Worm (Caenorhabditis elegans) whole organism, L2 larva: Measurements from ENCODE around the gene ZK1098.3.

ENCODE experiments used
- Y55F3AM.14 ChIP-seq: fragments of 200-800 bp; sonication (Bioruptor generic); optimal IDR thresholded peaks from 2 replicates; lab custom pipeline; 2018; ENCODE audit warnings: mild to moderate bottlenecking, missing genetic modification characterization, missing compliant biosample characterization
- ZK546.5 ChIP-seq: sonication (generic microtip); optimal IDR thresholded peaks from 2 replicates; lab custom pipeline; 2017; ENCODE audit warnings: missing biosample characterization, missing genetic modification characterization
- alr-1 ChIP-seq: fragments of 150-350 bp; optimal IDR thresholded peaks from 2 replicates; lab custom pipeline; 2014; ENCODE audit warnings: missing biosample characterization, missing genetic modification characterization
- aly-2 ChIP-seq: fragments of 150-350 bp; optimal IDR thresholded peaks from 2 replicates; lab custom pipeline; 2014; ENCODE audit warnings: missing biosample characterization, missing genetic modification characterization
- ceh-16 ChIP-seq: fragments of 150-350 bp; optimal IDR thresholded peaks from 2 replicates; lab custom pipeline; 2014; ENCODE audit warnings: missing biosample characterization, missing genetic modification characterization
- ceh-82 ChIP-seq: fragments of 150-350 bp; optimal IDR thresholded peaks from 2 replicates; lab custom pipeline; 2014; ENCODE audit warnings: missing biosample characterization, missing genetic modification characterization
- crh-2 ChIP-seq: sonication (generic microtip); optimal IDR thresholded peaks from 2 replicates; lab custom pipeline; 2017; ENCODE audit warnings: missing biosample characterization, missing genetic modification characterization
- dmd-4 ChIP-seq: sonication (generic microtip); optimal IDR thresholded peaks from 2 replicates; lab custom pipeline; 2017; ENCODE audit warnings: missing biosample characterization, missing genetic modification characterization
- elt-1 ChIP-seq: fragments of 150-350 bp; optimal IDR thresholded peaks from 2 replicates; lab custom pipeline; 2014; ENCODE audit warnings: missing biosample characterization, missing genetic modification characterization
- fos-1 ChIP-seq: fragments of 150-350 bp; optimal IDR thresholded peaks from 2 replicates; lab custom pipeline; 2014; ENCODE audit warnings: missing biosample characterization, missing genetic modification characterization
- gmeb-1 ChIP-seq: fragments of 150-350 bp; optimal IDR thresholded peaks from 2 replicates; lab custom pipeline; 2014; ENCODE audit warnings: missing biosample characterization, missing genetic modification characterization
- lin-11 ChIP-seq: fragments of 150-350 bp; sonication (generic microtip); optimal IDR thresholded peaks from 2 replicates; lab custom pipeline; 2014; ENCODE audit warnings: missing biosample characterization, missing genetic modification characterization, inconsistent platforms, mixed read lengths
- lin-13 ChIP-seq: fragments of 150-350 bp; optimal IDR thresholded peaks from 2 replicates; lab custom pipeline; 2014; ENCODE audit warnings: missing biosample characterization, missing genetic modification reagents, missing genetic modification characterization
- lin-39 ChIP-seq: fragments of 150-350 bp; optimal IDR thresholded peaks from 2 replicates; lab custom pipeline; 2014; ENCODE audit warnings: missing biosample characterization, missing genetic modification reagents, missing genetic modification characterization
- lsy-2 ChIP-seq, 2 experiments: fragments of 150-350 bp in 1 of 2; sonication (generic microtip) in 1 of 2; optimal IDR thresholded peaks; 2 replicates each; lab custom pipeline; 2014 to 2017; ENCODE audit warnings: missing biosample characterization in 2 of 2, missing genetic modification characterization in 2 of 2
- mab-5 ChIP-seq: fragments of 150-350 bp; optimal IDR thresholded peaks from 2 replicates; lab custom pipeline; 2014; ENCODE audit warnings: missing biosample characterization, missing genetic modification characterization
- mbf-1 ChIP-seq: sonication (generic microtip); optimal IDR thresholded peaks from 2 replicates; lab custom pipeline; 2017; ENCODE audit warnings: missing biosample characterization, missing genetic modification characterization
- mdl-1 ChIP-seq, 2 experiments: fragments of 150-350 bp in 1 of 2; sonication (generic microtip) in 1 of 2; optimal IDR thresholded peaks; 2 replicates each; lab custom pipeline; 2017; ENCODE audit warnings: missing biosample characterization in 2 of 2, missing genetic modification characterization in 2 of 2
- nhr-10 ChIP-seq: sonication (generic microtip); optimal IDR thresholded peaks from 2 replicates; lab custom pipeline; 2017; ENCODE audit warnings: missing biosample characterization, missing genetic modification characterization
- nhr-11 ChIP-seq: fragments of 150-350 bp; optimal IDR thresholded peaks from 2 replicates; lab custom pipeline; 2014; ENCODE audit warnings: missing biosample characterization, missing genetic modification characterization
- nhr-12 ChIP-seq: fragments of 150-350 bp; optimal IDR thresholded peaks from 2 replicates; lab custom pipeline; 2014; ENCODE audit warnings: missing biosample characterization, missing genetic modification characterization
- nhr-21 ChIP-seq: fragments of 150-350 bp; optimal IDR thresholded peaks from 2 replicates; lab custom pipeline; 2014; ENCODE audit warnings: missing biosample characterization, missing genetic modification characterization
- nhr-237 ChIP-seq: fragments of 150-350 bp; optimal IDR thresholded peaks from 2 replicates; lab custom pipeline; 2014; ENCODE audit warnings: missing biosample characterization, missing genetic modification characterization
- nhr-6 ChIP-seq: fragments of 150-350 bp; optimal IDR thresholded peaks from 2 replicates; lab custom pipeline; 2014; ENCODE audit warnings: missing biosample characterization, missing genetic modification characterization
- nhr-77 ChIP-seq: fragments of 150-350 bp; optimal IDR thresholded peaks from 2 replicates; lab custom pipeline; 2014; ENCODE audit warnings: missing biosample characterization, missing genetic modification characterization
- peb-1 ChIP-seq: fragments of 150-350 bp; optimal IDR thresholded peaks from 2 replicates; lab custom pipeline; 2014; ENCODE audit warnings: missing biosample characterization, missing genetic modification characterization
- sem-4 ChIP-seq: fragments of 150-350 bp; optimal IDR thresholded peaks from 2 replicates; lab custom pipeline; 2014; ENCODE audit warnings: missing biosample characterization, missing genetic modification reagents, missing genetic modification characterization
- skn-1 ChIP-seq: sonication (generic microtip); optimal IDR thresholded peaks from 2 replicates; lab custom pipeline; 2017; ENCODE audit warnings: missing biosample characterization, missing genetic modification characterization
- sma-3 ChIP-seq: sonication (generic microtip); optimal IDR thresholded peaks from 2 replicates; lab custom pipeline; 2016; ENCODE audit warnings: missing genetic modification reagents, missing genetic modification characterization, missing compliant biosample characterization
- sma-9 ChIP-seq, 2 experiments: fragments of 150-350 bp in 1 of 2; sonication (generic microtip) in 1 of 2; optimal IDR thresholded peaks; 2 replicates each; lab custom pipeline; 2014 to 2016; ENCODE audit warnings: missing genetic modification characterization in 2 of 2, mild to moderate bottlenecking in 1 of 2, missing biosample characterization in 1 of 2, missing compliant biosample characterization in 1 of 2, missing genetic modification reagents in 1 of 2, moderate library complexity in 1 of 2
- snpc-4 ChIP-seq: fragments of 150-350 bp; optimal IDR thresholded peaks from 2 replicates; lab custom pipeline; 2014; ENCODE audit warnings: missing biosample characterization, missing genetic modification characterization
- unc-39 ChIP-seq: fragments of 150-350 bp; optimal IDR thresholded peaks from 2 replicates; lab custom pipeline; 2014; ENCODE audit warnings: missing biosample characterization, missing genetic modification characterization
- unc-55 ChIP-seq: fragments of 150-350 bp; sonication (generic microtip); optimal IDR thresholded peaks from 3 replicates; lab custom pipeline; 2014; ENCODE audit warnings: missing biosample characterization, missing genetic modification reagents, missing genetic modification characterization
- unc-62 ChIP-seq: fragments of 150-350 bp; optimal IDR thresholded peaks from 2 replicates; lab custom pipeline; 2014; ENCODE audit warnings: missing biosample characterization, missing genetic modification reagents, missing genetic modification characterization
- zag-1 ChIP-seq: fragments of 150-350 bp; optimal IDR thresholded peaks from 2 replicates; lab custom pipeline; 2014; ENCODE audit warnings: missing biosample characterization, missing genetic modification characterization
- ztf-1 ChIP-seq: fragments of 200-800 bp; sonication (Bioruptor generic); conservative IDR thresholded peaks from 2 replicates; pipeline ENCODE4 v1.3.6; 2022; ENCODE audit warnings: missing genetic modification characterization, missing compliant biosample characterization
- ztf-11 ChIP-seq: sonication (generic microtip); optimal IDR thresholded peaks from 2 replicates; lab custom pipeline; 2017; ENCODE audit warnings: missing biosample characterization, missing genetic modification characterization

The ZK1098.3 gene

ce11 chrIII:9564410-9564809 lies 25.9 kb upstream of the ZK1098.3 start, which contains the start of gene C48B4.10:
TSS of gene C48B4.10 (minus strand) at chrIII:9564510.
- TF ChIP-seq lsy-2 (tag; optimal IDR thresholded peaks at IDR 0.05; lab: Kevin White, UChicago) (no peak), nhr-77 (no peak), lin-11 (tag; lab: Kevin White, UChicago) (no peak), alr-1 (no peak), nhr-10 (no peak), lin-13 (GFP tag; lab: Kevin White, UChicago) (no peak), unc-55 (no peak), ztf-11 (tag; lab: Kevin White, UChicago) (no peak), skn-1 (tag; lab: Kevin White, UChicago) (no peak), nhr-6 (tag; lab: Kevin White, UChicago) (no peak), dmd-4 (tag; lab: Kevin White, UChicago) (no peak), nhr-12 (tag; lab: Kevin White, UChicago) (no peak), nhr-21 (tag; lab: Kevin White, UChicago) (no peak), nhr-237 (tag; lab: Kevin White, UChicago) (no peak), ceh-82 (tag; lab: Kevin White, UChicago) (no peak), mbf-1 (no peak)
- TF ChIP-seq, all 48 proteins: peak for 0

DNA sequence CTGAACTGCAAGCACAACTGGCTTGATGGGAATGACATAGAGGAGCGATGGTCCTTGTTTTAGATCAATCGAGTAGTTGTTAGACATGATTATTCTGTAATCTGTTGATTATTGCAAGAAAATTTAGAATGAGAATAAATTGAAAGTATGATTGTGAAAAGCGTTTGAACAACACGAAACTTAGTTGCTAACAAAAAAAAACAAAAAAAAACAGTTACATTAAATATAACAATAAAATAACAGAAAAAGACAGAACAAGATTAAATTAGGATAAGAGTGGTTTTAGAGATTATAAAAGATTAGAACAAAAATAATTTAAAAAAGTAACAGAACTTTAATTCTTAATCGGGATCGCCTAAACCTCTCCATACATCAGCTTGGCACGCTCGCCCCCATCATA lies 24.7 kb upstream of the ZK1098.3 start, which contains the start of gene C48B4.9:
TSS of gene C48B4.9 (minus strand) at position 101 of the 400 bp plus-strand sequence.
- TF ChIP-seq nhr-21 (tag; lab: Kevin White, UChicago), result no peak
- TF ChIP-seq Y55F3AM.14, result no peak
- no peak for TF ChIP-seq dmd-4 (tag; lab: Kevin White, UChicago)
- no peak for TF ChIP-seq nhr-237 (tag; lab: Kevin White, UChicago)
- no peak for TF ChIP-seq elt-1 (tag; lab: Kevin White, UChicago)
- no peak for TF ChIP-seq gmeb-1 (tag; lab: Kevin White, UChicago)
- TF ChIP-seq sma-9 (GFP tag; optimal IDR thresholded peaks at IDR 0.05; lab: Kevin White, UChicago), result no peak
- TF ChIP-seq sma-9 (tag; optimal IDR thresholded peaks at IDR 0.05; lab: Kevin White, UChicago), result no peak
- no peak for TF ChIP-seq nhr-11 (tag; lab: Kevin White, UChicago)
- TF ChIP-seq aly-2, result no peak
- no peak for TF ChIP-seq sma-3 (GFP tag; lab: Kevin White, UChicago)
- TF ChIP-seq ztf-11 (tag; lab: Kevin White, UChicago), result no peak
- TF ChIP-seq crh-2 (tag; lab: Kevin White, UChicago), result no peak
- TF ChIP-seq zag-1 (tag; lab: Kevin White, UChicago), result no peak
- no peak for TF ChIP-seq mbf-1
- TF ChIP-seq sem-4 (tag; lab: Kevin White, UChicago), result no peak
- no peak for TF ChIP-seq ceh-16 (tag; lab: Kevin White, UChicago)
- no peak for TF ChIP-seq lsy-2 (tag; optimal IDR thresholded peaks at IDR 0.05; lab: Kevin White, UChicago)
- no peak for TF ChIP-seq mab-5 (tag; lab: Kevin White, UChicago)
- TF ChIP-seq unc-39 (tag; lab: Kevin White, UChicago), result no peak
- TF ChIP-seq lin-39, result no peak

- TF ChIP-seq snpc-4 (tag; lab: Kevin White, UChicago) (no peak), sma-3 (GFP tag; lab: Kevin White, UChicago) (no peak), Y55F3AM.14 (no peak), ztf-1 (GFP tag; lab: Robert Waterston, UW) (no peak), lsy-2 (tag; optimal IDR thresholded peaks at IDR 0.05; lab: Kevin White, UChicago) (no peak), mdl-1 (tag; optimal IDR thresholded peaks at IDR 0.05; lab: Kevin White, UChicago) (no peak), skn-1 (tag; lab: Kevin White, UChicago) (no peak), peb-1 (no peak), gmeb-1 (tag; lab: Kevin White, UChicago) (no peak), nhr-10 (no peak), unc-62 (GFP tag; lab: Kevin White, UChicago) (no peak), nhr-237 (tag; lab: Kevin White, UChicago) (no peak), aly-2 (no peak), ZK546.5 (tag; lab: Kevin White, UChicago) (no peak), fos-1 (tag; lab: Kevin White, UChicago) (no peak), nhr-12 (tag; lab: Kevin White, UChicago) (no peak)
These were observed 22.7 kb upstream of the ZK1098.3 start, which contains the start of gene C48B4.8 for ce11 chrIII:9561158-9561557. TSS of gene C48B4.8 (minus strand) at chrIII:9561258.
